Fruit fly (Drosophila melanogaster): ENCODE data around the gene VhaM9.7-a.
A peak's percentile ranks its signal among the peaks of the same experiment; 100 is the strongest.

DNA sequence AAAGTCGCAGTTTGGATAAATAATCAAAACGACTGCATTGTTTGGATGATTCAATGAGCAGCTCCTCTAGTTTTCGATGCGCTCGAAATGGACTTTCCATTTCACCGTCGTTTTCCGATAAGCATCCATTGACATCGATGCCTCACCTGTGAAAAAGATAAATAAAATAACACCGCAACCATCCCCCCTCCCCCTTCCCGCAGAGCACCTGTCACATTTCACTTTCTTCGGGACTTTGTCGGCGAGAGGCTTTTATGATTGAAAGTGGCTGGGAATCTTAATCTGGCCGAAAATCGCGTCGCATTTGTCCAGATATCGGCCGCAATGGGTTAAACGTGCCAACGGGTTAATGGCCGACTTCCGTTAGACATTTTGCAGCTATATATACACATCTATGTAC, 6.7 kb downstream of the VhaM9.7-a start:
- TF ChIP-seq CG10631 (GFP tag; optimal IDR thresholded peaks at IDR 0.05): no peak
- TF ChIP-seq CG11294 (GFP tag; IDR thresholded peaks at IDR 0.05): no peak
- no peak for TF ChIP-seq pdm3 (GFP tag; optimal IDR thresholded peaks at IDR 0.05)
- no peak for TF ChIP-seq CG7368 (GFP tag; optimal IDR thresholded peaks at IDR 0.05)
- no peak for TF ChIP-seq CG34406 (GFP tag; optimal IDR thresholded peaks at IDR 0.05)
- TF ChIP-seq Sox14 (GFP tag; optimal IDR thresholded peaks at IDR 0.05): no peak
- peak; percentile 54 for TF ChIP-seq Blimp-1 (GFP tag; optimal IDR thresholded peaks at IDR 0.05)
- TF ChIP-seq CG15336 (GFP tag; IDR thresholded peaks at IDR 0.05): no peak
- no peak for TF ChIP-seq Hr39 (GFP tag; optimal IDR thresholded peaks at IDR 0.05)
- TF ChIP-seq Eip78C (GFP tag): no peak
- TF ChIP-seq ss (GFP tag; optimal IDR thresholded peaks at IDR 0.05): no peak
- TF ChIP-seq Ets21C (GFP tag; optimal IDR thresholded peaks at IDR 0.05): no peak
- TF ChIP-seq Sox15 (GFP tag; optimal IDR thresholded peaks at IDR 0.05): no peak
- no peak for TF ChIP-seq fd59A (GFP tag; optimal IDR thresholded peaks at IDR 0.05)

Data from whole organism, prepupa.